Worm (Caenorhabditis elegans) whole organism, L4/young adult: ENCODE data around the gene vwa-8.

Experiments used
- dao-5 ChIP-seq: sonication (generic microtip); optimal IDR thresholded peaks from 2 replicates; lab custom pipeline; 2016; ENCODE audit warnings: missing genotype, missing genetic modification characterization, moderate library complexity, missing compliant biosample characterization
- him-1 ChIP-seq: sonication (generic microtip); optimal IDR thresholded peaks from 2 replicates; lab custom pipeline; 2016; ENCODE audit warnings: missing genotype, missing genetic modification reagents, missing genetic modification characterization, missing compliant biosample characterization

ce11 chrX:12965163-12965562, 26.1 kb upstream of the vwa-8 start, which contains the start of gene frpr-2:
- TF ChIP-seq him-1 (tag; lab: Kevin White, UChicago) (no peak), dao-5 (tag; lab: Kevin White, UChicago) (no peak)
